Fruit fly (Drosophila melanogaster) whole organism, wandering third instar larva: ENCODE measurements around the gene Zasp66.

ENCODE experiments used
- Dif ChIP-seq: fragments of 200-275, 200-300 bp; sonication (Bioruptor generic); optimal IDR thresholded peaks from 2 replicates; lab custom pipeline; 2018; ENCODE audit warnings: missing biosample characterization, missing genetic modification characterization; ENCODE audit not compliant: partially characterized antibody
- N ChIP-seq: fragments of >200 bp; optimal IDR thresholded peaks from 2 replicates; lab custom pipeline; 2018; ENCODE audit warnings: missing biosample characterization, missing external identifiers, missing genetic modification characterization
- psq ChIP-seq: fragments of 200-800 bp; sonication (Bioruptor generic); optimal IDR thresholded peaks from 3 replicates; lab custom pipeline; 2017; ENCODE audit warnings: missing biosample characterization, mild to moderate bottlenecking, missing genetic modification characterization, moderate library complexity

dm6 chr3L:8659601-8660000 is 35.4 kb downstream of the Zasp66 start:
- no peak for TF ChIP-seq psq (GFP tag; lab: Kevin White, UChicago)
- no peak for TF ChIP-seq Dif
- TF ChIP-seq N (GFP tag; lab: Kevin White, UChicago), result no peak
